Fruit fly (Drosophila melanogaster) Kc167 (cell line): ENCODE results near the gene Ekar.

Source experiments
- Myc ChIP-seq: fragments of >200 bp; optimal IDR thresholded peaks from 2 replicates; lab custom pipeline; 2017; ENCODE audit warnings: missing external identifiers
- Sin3A ChIP-seq: fragments of >200 bp; optimal IDR thresholded peaks from 2 replicates; lab custom pipeline; 2018; ENCODE audit warnings: missing external identifiers
- h ChIP-seq: fragments of >200 bp; optimal IDR thresholded peaks from 3 replicates; lab custom pipeline; 2018; ENCODE audit warnings: missing external identifiers
- insv ChIP-seq: fragments of >200 bp; optimal IDR thresholded peaks from 3 replicates; lab custom pipeline; 2018; ENCODE audit warnings: missing external identifiers
- psq ChIP-seq: fragments of >200 bp; optimal IDR thresholded peaks from 2 replicates; lab custom pipeline; 2017; ENCODE audit warnings: missing external identifiers
- ttk ChIP-seq: sonication (Bioruptor generic); optimal IDR thresholded peaks from 2 replicates; lab custom pipeline; 2017; ENCODE audit warnings: missing external identifiers

Gene Ekar

DNA sequence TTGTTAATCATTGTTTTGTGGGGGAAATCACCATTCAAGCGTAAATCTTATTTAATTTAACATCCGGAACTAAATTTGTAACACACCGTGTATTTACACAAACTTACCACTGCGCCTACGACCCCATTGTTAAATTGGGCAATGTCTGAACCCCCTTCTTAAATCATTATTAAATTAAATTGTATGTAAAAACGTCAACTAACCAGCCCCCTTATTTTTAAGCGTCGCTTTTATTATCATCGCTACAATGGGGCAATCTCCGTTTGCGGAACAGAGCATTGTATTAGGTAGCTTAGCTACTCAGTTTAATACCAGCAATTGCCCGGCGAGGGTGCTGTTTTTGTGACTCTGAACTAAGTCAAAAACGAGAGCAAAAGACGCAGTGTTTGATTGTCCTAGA lies 17.0 kb downstream of the Ekar start, which contains the start of gene Gat:
Gat (plus strand) TSS at position 301 of the 400 bp plus-strand sequence.
- no peak for TF ChIP-seq Sin3A (lab: Kevin White, UChicago)
- no peak for TF ChIP-seq insv (lab: Kevin White, UChicago)
- no peak for TF ChIP-seq h (lab: Kevin White, UChicago)
- TF ChIP-seq ttk (lab: Kevin White, UChicago), result no peak
- TF ChIP-seq Myc (lab: Kevin White, UChicago), result no peak

- TF ChIP-seq h (lab: Kevin White, UChicago), result no peak
- no peak for TF ChIP-seq insv (lab: Kevin White, UChicago)
- TF ChIP-seq psq (lab: Kevin White, UChicago), result no peak
- TF ChIP-seq Sin3A (lab: Kevin White, UChicago), result no peak
- TF ChIP-seq Myc (lab: Kevin White, UChicago), result no peak
- no peak for TF ChIP-seq ttk (lab: Kevin White, UChicago)
Measured at dm6 chr4:625898-626644, 20.3 kb downstream of the Ekar start, which contains the start of gene mav. Gene mav (minus strand): TSS chr4:626031.

DNA sequence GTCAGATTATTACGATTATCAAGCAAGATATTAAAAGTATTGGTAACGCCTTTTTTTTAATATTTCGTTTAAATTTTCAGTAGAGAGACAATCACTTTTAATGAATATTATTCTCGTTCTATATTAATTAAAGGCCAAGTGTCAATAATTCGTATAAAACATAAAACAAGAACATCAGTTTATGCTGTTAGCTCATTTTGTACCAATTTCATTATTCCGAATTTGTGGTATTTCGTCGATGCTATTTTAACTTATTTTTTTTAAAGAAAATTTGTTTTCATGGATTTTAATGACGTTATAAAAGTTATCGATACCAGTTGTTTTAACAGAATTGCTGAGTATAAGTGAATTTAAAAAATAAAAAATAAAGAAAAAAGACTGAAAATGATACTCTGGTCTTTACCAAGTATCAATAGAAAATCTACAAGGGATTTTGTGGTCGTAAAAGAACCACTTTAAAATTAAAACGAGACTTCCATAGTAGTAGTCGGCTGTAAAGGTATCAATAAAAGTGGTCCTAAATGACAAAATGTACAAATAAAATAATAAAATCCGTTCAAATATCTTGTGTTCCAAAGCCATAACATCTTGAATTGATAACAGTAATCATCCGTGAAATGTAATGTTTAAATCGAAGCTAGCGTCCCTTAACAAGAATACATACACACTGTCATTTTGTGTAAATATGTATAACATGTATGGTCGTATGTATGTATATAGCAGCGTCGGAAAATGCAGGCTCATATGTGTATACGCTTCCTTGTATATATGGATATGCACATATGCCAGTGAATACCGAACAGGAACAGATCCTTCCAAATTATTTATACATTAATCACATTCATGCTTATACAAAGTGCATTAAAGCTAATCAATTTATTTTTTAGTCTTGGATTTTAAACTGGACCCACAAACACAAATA lies 35.7 kb downstream of the Ekar start, which contains the start of gene Eph:
Eph (plus strand) TSS at position 287 of the 922 bp plus-strand sequence.
- TF ChIP-seq psq (lab: Kevin White, UChicago) (no peak), h (lab: Kevin White, UChicago) (no peak), ttk (lab: Kevin White, UChicago) (no peak), Sin3A (lab: Kevin White, UChicago) (no peak), Myc (lab: Kevin White, UChicago) (no peak), insv (lab: Kevin White, UChicago) (no peak)

dm6 chr4:607498-607897 lies 38.9 kb downstream of the Ekar start, which contains the start of gene onecut:
Gene onecut (minus strand): TSS chr4:607649.
- no peak for TF ChIP-seq ttk (lab: Kevin White, UChicago)

- TF ChIP-seq h (lab: Kevin White, UChicago), result no peak
- TF ChIP-seq ttk (lab: Kevin White, UChicago), result no peak
- no peak for TF ChIP-seq psq (lab: Kevin White, UChicago)
- TF ChIP-seq insv (lab: Kevin White, UChicago), result no peak
Measured at dm6 chr4:588514-588913, 57.8 kb downstream of the Ekar start.
